Fruit fly (Drosophila melanogaster) ovary, adult (tissue): ENCODE data around the gene CG34256.

Experiments
- CG17801 ChIP-seq: fragments of 200-800 bp; optimal IDR thresholded peaks from 2 replicates; lab custom pipeline; 2019; ENCODE audit warnings: missing biosample characterization, mild to moderate bottlenecking, missing genetic modification characterization, moderate library complexity; ENCODE audit not compliant: partially characterized antibody

CG34256 gene

DNA sequence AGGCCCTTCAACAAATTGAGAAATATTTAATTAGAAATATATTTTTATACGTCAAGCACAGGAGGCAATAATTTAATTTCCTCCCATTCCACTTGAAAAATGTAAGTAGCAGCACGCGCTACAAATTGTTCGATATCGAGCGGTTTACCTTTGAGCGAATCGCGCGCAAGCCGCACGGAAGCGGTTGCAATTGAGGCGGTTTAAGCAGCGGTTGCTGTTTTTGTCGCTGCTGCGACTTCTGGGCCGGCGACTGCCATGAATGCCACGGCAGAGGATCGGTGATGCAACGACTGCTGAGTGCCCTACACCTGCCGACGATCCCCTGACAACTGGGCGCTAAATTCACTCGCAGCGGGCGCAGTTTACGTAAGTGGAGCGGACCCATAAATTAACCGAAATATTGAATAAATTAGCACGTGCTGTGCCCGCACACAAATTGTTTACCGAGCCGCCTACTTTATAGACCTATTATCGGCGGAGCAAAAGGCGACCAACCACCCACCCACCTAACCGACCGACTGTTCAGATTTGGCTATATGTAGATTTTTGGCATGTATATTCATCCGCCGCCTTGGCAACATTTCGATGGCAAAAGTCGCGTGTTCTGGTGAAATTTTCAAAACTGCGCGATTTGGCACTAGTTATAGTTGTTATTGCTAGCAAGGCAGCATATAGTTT is 4.1 kb upstream of the CG34256 start:
- no peak for TF ChIP-seq CG17801 (GFP tag; lab: Kevin White, UChicago)

DNA sequence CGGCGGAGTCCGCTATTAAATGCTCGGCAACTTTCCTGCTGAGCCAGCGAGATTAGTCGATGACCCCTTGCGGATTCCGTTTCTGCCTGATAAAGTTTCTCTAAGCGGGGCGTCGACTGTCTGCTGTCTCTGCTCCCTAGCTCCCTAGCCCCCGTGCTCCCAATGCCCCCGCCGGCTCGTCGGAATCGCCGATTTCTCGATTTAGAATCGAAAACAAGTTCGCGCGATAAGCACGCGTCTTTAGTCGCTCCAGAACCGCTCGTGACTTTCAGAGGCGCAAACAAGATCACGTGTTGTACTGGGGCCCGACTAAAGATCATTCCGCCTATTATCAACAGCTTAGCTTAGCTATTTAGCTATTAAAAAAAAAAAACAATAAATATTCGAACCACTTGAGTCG is 3.2 kb upstream of the CG34256 start:
- no peak for TF ChIP-seq CG17801 (GFP tag; lab: Kevin White, UChicago)

DNA sequence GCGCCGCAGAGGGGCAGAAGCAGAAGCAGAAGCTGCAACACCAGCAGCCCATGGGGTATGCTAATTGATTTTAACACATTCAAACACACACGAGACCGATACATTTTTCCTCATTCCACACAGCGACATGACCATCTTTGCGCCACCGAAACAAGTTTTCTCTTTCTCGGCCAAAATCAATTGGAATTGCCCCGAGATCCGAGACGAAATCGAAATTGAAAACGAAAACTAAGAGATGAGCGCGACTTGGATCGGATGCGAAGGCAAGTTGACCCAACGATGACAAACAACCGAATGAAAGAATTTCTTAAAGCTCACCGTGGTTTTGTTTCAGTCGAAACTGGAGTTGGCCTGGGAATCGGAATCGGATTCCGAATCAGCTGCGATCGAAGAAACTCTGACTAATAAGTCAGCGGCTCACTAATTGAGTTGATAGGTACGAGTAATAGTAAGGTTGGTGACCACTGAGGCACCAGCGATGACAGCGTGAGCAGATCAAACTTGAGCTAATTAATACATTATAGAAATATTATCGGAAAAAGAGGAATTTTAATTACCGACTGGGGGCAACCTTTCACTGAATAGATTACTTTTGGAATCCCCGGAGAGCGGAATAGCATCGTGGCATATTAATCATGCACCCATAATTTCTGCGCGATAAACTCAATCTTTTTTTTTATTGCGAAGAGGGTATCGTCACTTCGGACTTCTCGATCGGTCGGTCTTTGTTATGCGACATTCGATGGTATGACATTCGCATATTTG is 1.4 kb downstream of the CG34256 start, which contains the start of gene CG11619:
CG11619 (minus strand) TSS at position 269 of the 765 bp plus-strand sequence.
- TF ChIP-seq CG17801 (GFP tag; lab: Kevin White, UChicago), result no peak

DNA sequence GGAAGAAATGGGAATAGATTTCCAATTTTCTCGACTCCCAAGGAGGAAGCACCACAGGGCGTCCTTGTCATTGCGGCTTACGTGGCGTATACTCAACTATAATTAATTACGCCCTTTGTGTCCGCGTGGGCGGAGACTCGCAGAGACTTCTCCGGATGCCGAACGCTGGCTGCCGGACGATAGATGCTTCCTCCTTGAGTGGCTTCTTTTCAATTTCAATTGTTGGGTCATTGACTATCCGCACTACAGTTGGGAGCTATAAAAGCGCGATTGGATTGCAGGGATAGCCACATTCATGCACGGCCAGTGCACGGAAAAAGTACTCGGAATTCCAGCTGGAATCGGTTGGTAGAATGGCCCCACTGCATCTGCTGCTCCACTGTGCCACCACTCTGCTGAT is 5.0 kb downstream of the CG34256 start, which contains the start of gene CG14075:
CG14075 (plus strand) TSS at position 301 of the 400 bp plus-strand sequence.
- no peak for TF ChIP-seq CG17801 (GFP tag; lab: Kevin White, UChicago)

DNA sequence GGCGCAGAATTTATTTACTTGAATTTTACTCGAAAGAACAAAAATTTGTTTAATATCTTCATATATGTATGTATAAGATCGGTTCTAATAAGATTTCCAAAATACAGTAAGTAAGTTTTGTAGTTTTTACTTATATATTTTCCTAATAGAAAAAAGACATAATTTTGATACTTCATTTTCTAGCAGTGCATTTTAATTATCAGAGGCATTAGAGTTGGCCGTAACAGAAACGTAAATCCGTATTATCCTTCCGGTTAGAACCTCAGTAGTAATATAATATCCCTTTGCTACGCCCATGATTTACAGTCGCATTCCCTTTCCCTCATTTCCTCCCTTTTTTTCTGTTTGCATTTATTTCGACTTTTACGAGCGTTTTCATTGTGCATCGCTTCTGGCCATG is 12.9 kb downstream of the CG34256 start:
- TF ChIP-seq CG17801 (GFP tag; lab: Kevin White, UChicago), result no peak

DNA sequence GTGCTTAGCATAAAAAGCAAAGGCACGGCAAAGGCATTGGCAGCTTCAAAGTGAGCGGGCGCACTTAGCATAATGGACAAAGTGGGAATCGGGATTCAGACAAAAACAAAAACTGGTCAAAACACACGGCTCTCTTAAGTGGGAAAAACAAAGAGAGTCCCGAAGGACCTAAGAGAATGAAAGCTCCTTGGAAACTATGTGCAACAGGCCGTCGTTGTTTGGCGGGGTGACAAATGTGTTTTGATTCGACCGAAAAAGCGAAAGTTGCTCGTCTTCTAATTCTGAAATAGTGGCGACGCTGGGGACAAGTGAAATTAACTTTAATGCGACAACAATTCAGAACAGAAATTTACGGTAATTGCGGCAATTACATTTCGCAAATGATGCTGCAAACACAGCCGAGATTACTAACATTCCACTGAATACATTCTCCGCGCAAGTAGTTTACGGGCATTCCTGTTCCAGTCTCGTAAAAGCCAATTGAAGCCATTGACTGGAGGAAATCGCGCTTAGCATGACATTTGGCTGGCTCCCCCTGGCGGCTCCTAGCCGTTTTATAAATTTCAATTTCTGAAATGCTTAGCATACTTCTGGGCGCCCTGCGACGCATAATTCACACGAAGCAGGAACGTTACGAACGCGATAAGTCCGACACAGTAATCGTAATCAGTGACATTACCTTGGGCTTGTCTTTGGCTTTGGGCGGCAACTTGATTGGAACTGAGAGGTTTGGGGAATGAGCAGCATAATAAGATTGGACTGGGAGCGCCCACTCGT is 21.2 kb downstream of the CG34256 start:
- no peak for TF ChIP-seq CG17801 (GFP tag; lab: Kevin White, UChicago)

DNA sequence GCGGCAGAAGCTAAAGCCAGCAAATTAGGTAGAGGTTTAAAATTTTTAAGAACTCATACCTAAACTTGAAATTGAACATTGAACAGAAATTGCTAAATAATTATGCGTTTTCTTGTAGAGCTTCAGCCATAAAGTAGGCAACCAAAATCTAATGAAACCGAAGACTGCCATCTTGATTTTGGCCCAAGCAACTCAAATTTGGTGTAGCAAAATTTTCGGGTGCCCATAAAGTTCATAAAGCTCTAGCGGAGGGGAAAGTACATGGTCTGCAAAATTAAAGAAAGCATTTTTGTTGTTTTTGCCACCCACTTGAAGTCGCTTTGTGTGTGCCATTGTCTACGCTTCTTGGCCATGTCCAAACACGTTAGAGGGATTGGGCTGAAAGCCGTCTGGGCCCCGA is 32.6 kb downstream of the CG34256 start:
- no peak for TF ChIP-seq CG17801 (GFP tag; lab: Kevin White, UChicago)

DNA sequence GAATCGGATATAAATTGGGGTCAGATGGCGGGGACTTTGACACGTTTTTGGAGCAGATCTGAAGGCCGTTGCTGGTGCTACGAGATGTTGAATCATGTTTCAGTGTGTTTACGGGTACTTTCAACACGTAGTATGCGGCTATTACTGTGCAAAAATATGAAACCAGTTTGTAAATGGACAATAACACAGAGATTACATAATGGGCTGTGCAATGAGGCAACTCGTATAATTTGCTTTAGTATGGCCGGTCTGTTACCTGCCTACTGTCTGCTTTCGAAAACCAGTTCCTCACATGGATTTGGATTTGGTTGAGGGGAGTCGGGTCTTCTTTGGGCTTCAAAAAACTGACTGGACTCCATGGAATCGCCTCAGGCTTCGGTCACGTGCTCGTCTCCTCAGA is 37.2 kb downstream of the CG34256 start:
- TF ChIP-seq CG17801 (GFP tag; lab: Kevin White, UChicago), result no peak

DNA sequence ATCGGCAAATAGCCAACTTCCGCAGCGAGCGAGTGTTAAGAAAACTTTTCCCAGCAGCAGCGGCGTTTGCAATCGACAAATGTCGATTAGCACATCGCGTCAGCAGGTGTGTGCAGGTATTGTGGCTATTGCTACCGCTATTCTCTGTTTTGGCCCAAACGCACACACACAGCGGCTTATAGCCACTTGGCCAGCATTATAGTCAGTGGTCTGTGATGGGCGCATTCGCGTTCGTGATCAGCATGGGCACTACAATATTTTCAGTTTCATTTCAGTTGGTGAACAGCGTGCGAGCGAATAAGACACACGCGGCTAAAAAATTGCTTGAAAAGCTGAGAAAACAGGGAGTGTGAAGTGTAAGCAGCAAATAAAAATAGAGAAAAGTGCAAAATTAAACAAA is 39.3 kb downstream of the CG34256 start, which contains the start of gene CG6836:
CG6836 (plus strand) TSS at position 271 of the 400 bp plus-strand sequence.
- no peak for TF ChIP-seq CG17801 (GFP tag; lab: Kevin White, UChicago)

DNA sequence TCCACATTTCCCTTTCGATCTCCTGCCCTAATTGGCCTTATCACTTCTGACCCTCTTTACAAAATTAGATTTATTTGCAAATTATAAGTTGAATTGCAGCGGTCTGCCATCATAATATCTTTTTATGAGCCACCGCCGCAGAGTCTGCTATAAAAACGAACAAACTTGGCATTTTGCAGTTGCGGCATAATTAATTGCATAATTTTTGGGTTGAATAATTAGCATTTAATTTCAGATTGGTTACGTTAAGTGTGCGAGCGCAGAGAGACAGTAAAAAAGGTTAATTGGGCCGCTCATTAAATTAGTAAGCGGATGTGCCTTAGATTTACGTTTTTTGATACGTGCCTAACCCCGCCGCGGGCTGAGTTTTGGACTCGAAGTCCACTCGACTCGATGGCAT is 40.5 kb downstream of the CG34256 start:
- TF ChIP-seq CG17801 (GFP tag; lab: Kevin White, UChicago), result no peak

DNA sequence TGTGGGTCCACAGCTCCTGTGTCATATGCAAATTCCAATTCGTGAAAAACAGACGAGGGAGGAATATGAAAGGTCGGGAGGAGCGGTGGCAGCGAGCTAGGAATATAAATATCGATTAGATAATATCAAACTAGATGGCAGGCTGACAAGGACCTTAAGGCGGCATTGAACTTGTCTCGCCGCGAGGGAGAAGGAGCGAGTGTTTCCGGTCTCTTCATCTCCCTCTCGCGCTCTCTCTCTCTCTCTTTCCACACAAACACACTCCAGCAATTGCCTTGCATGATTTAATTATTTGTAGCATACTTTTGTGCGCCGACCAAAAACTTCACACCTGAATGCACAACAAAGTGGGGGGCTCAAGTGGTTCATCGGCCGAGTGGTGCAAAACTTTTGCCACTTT is 42.7 kb downstream of the CG34256 start:
- no peak for TF ChIP-seq CG17801 (GFP tag; lab: Kevin White, UChicago)

DNA sequence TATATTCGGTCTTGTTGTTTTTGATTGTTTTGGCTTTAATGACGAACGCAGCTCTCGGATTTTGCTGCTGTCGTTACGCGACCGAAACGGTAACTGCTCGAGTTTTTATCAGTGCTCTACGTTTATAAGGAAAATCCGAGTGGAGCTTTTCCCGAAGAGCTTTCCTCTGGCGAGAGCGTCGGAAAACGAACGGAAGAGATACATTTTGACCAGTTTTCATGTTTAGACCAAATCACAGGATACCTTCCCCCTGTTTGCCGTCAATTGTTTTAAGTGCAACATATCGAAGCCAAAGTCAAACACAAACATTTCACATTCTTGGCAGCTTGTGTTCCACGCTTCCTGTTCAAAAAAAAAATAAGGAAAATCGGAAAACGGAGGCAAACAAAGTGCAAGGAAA is 43.7 kb downstream of the CG34256 start, which contains the start of gene CG32204:
CG32204 (minus strand) TSS at position 101 of the 400 bp plus-strand sequence.
- no peak for TF ChIP-seq CG17801 (GFP tag; lab: Kevin White, UChicago)
